Worm (Caenorhabditis elegans) whole organism, L1 larva: ENCODE measurements around the gene T05A8.1.

Source experiments
- ama-1 ChIP-seq: fragments of 150-350 bp; optimal IDR thresholded peaks from 2 replicates; lab custom pipeline; 2014
- ceh-82 ChIP-seq, 3 experiments: fragments of 150-350 bp in 1 of 3; sonication (generic microtip) in 2 of 3; optimal IDR thresholded peaks; 2 replicates each; lab custom pipeline; 2014 to 2017; ENCODE audit warnings: missing biosample characterization in 3 of 3, missing genetic modification characterization in 3 of 3
- dsc-1 ChIP-seq: sonication (generic microtip); optimal IDR thresholded peaks from 2 replicates; lab custom pipeline; 2016; ENCODE audit warnings: mild to moderate bottlenecking, missing genetic modification characterization, missing compliant biosample characterization
- egl-27 ChIP-seq, 2 experiments: fragments of 150-350 bp in 1 of 2; sonication (generic microtip); optimal IDR thresholded peaks; 3 replicates each; lab custom pipeline; 2017 to 2018; ENCODE audit warnings: missing biosample characterization in 2 of 2, missing genetic modification characterization in 2 of 2, missing genetic modification reagents in 2 of 2
- elt-3 ChIP-seq, 6 experiments: fragments of 150-350 bp in 1 of 6; sonication (generic microtip); optimal IDR thresholded peaks; 2 replicates each; lab custom pipeline; 2017 to 2018; ENCODE audit warnings: missing biosample characterization in 6 of 6, missing genetic modification characterization in 6 of 6, inconsistent platforms in 1 of 6
- lin-39 ChIP-seq: fragments of 150-350 bp; optimal IDR thresholded peaks from 2 replicates; lab custom pipeline; 2014; ENCODE audit warnings: missing biosample characterization, missing genetic modification reagents, missing genetic modification characterization
- lsy-2 ChIP-seq, 2 experiments: fragments of 150-350 bp; optimal IDR thresholded peaks; 2 replicates each; lab custom pipeline; 2014; ENCODE audit warnings: missing biosample characterization in 2 of 2, missing genetic modification characterization in 2 of 2
- pqm-1 ChIP-seq: sonication (generic microtip); optimal IDR thresholded peaks from 3 replicates; lab custom pipeline; 2017; ENCODE audit warnings: missing biosample characterization, missing genetic modification characterization
- snpc-4 ChIP-seq: fragments of 150-350 bp; optimal IDR thresholded peaks from 2 replicates; lab custom pipeline; 2014; ENCODE audit warnings: missing biosample characterization, missing genetic modification characterization
- sup-37 ChIP-seq: fragments of 200-800 bp; sonication (Bioruptor generic); optimal IDR thresholded peaks from 2 replicates; lab custom pipeline; 2018; ENCODE audit warnings: mild to moderate bottlenecking, missing genetic modification characterization, missing compliant biosample characterization
- tbx-2 ChIP-seq: sonication (generic microtip); optimal IDR thresholded peaks from 2 replicates; lab custom pipeline; 2016; ENCODE audit warnings: missing genetic modification characterization, missing compliant biosample characterization

ce11 chrII:2726774-2727173 is 16.9 kb upstream of the T05A8.1 start:
- TF ChIP-seq lin-39 (tag; lab: Kevin White, UChicago) (no peak), ama-1 (no peak), egl-27 (tag; optimal IDR thresholded peaks at IDR 0.05; lab: Kevin White, UChicago) (no peak), snpc-4 (no peak), dsc-1 (tag; lab: Kevin White, UChicago) (no peak), elt-3 (tag; optimal IDR thresholded peaks at IDR 0.05; lab: Kevin White, UChicago) (no peak), pqm-1 (tag; lab: Kevin White, UChicago) (no peak), ceh-82 (tag; optimal IDR thresholded peaks at IDR 0.05; lab: Kevin White, UChicago) (no peak), tbx-2 (tag; lab: Kevin White, UChicago) (no peak), lsy-2 (tag; optimal IDR thresholded peaks at IDR 0.05; lab: Kevin White, UChicago) (no peak), sup-37 (no peak)
